Worm (Caenorhabditis elegans): ENCODE results near the gene tpan-1.

- no peak for TF ChIP-seq ces-1 (GFP tag; optimal IDR thresholded peaks at IDR 0.05)
- no peak for TF ChIP-seq lin-13 (GFP tag; optimal IDR thresholded peaks at IDR 0.05)
- no peak for TF ChIP-seq nhr-237 (tag; optimal IDR thresholded peaks at IDR 0.05)
- TF ChIP-seq mdl-1 (tag; optimal IDR thresholded peaks at IDR 0.05): no peak
- no peak for TF ChIP-seq tbx-2 (tag; optimal IDR thresholded peaks at IDR 0.05)
- no peak for TF ChIP-seq fos-1 (tag; optimal IDR thresholded peaks at IDR 0.05)
- TF ChIP-seq lir-3 (tag; optimal IDR thresholded peaks at IDR 0.05; ENCODE audit: poor library complexity): no peak
- no peak for TF ChIP-seq nhr-28 (tag; optimal IDR thresholded peaks at IDR 0.05)
- TF ChIP-seq lin-39 (tag; optimal IDR thresholded peaks at IDR 0.05): no peak
- TF ChIP-seq elt-2 (tag; optimal IDR thresholded peaks at IDR 0.05): no peak
- TF ChIP-seq ama-1 (optimal IDR thresholded peaks at IDR 0.05): no peak
- TF ChIP-seq nhr-77 (tag; optimal IDR thresholded peaks at IDR 0.05): no peak
- TF ChIP-seq blmp-1 (tag; optimal IDR thresholded peaks at IDR 0.05): no peak
- TF ChIP-seq unc-62 (GFP tag; optimal IDR thresholded peaks at IDR 0.05): no peak
Measured at ce11 chrV:20797918-20798317, 8.6 kb downstream of the tpan-1 start, which contains the start of gene sdf-9.

All from whole organism, L1 larva.